Worm (Caenorhabditis elegans) whole organism, early embryonic: ENCODE results near the gene F38B7.3.

Experiments used
- B0310.2 ChIP-seq: sonication (generic microtip); optimal IDR thresholded peaks from 2 replicates; lab custom pipeline; 2016; ENCODE audit warnings: mild to moderate bottlenecking, missing genetic modification characterization, missing compliant biosample characterization
- F13C5.2 ChIP-seq: sonication (generic microtip); optimal IDR thresholded peaks from 2 replicates; lab custom pipeline; 2017; ENCODE audit warnings: mild to moderate bottlenecking, missing genetic modification characterization, inconsistent platforms, missing compliant biosample characterization
- aly-1 ChIP-seq: sonication (generic microtip); optimal IDR thresholded peaks from 2 replicates; lab custom pipeline; 2016; ENCODE audit warnings: missing genetic modification characterization, missing compliant biosample characterization
- ama-1 ChIP-seq: fragments of 150-350 bp; optimal IDR thresholded peaks from 2 replicates; lab custom pipeline; 2014
- ceh-13 ChIP-seq: fragments of 200-800 bp; sonication (Bioruptor generic); optimal IDR thresholded peaks from 2 replicates; lab custom pipeline; 2018; ENCODE audit warnings: mild to moderate bottlenecking, missing genetic modification characterization, missing compliant biosample characterization
- ceh-36 ChIP-seq: sonication (generic microtip); optimal IDR thresholded peaks from 2 replicates; lab custom pipeline; 2016; ENCODE audit warnings: missing genetic modification characterization, inconsistent platforms, missing compliant biosample characterization
- ets-7 ChIP-seq: sonication (generic microtip); optimal IDR thresholded peaks from 2 replicates; lab custom pipeline; 2016; ENCODE audit warnings: missing genotype, missing genetic modification characterization, missing compliant biosample characterization
- flt-1 ChIP-seq: fragments of 200-800 bp; sonication (Bioruptor generic); IDR thresholded peaks from 2 replicates; pipeline ENCODE4 v1.3.6; 2022; ENCODE audit warnings: missing genetic modification characterization, missing compliant biosample characterization
- hmbx-1 ChIP-seq: sonication (generic microtip); optimal IDR thresholded peaks from 2 replicates; lab custom pipeline; 2016; ENCODE audit warnings: mild to moderate bottlenecking, missing genetic modification characterization, missing compliant biosample characterization
- hmg-4 ChIP-seq: fragments of 200-800 bp; sonication (Bioruptor generic); optimal IDR thresholded peaks from 2 replicates; lab custom pipeline; 2018; ENCODE audit warnings: mild to moderate bottlenecking, missing genetic modification characterization, missing compliant biosample characterization
- hnd-1 ChIP-seq: sonication (generic microtip); optimal IDR thresholded peaks from 2 replicates; lab custom pipeline; 2016; ENCODE audit warnings: missing genetic modification characterization, missing compliant biosample characterization
- pes-1 ChIP-seq: fragments of 200-800 bp; sonication (Bioruptor generic); IDR thresholded peaks from 2 replicates; pipeline ENCODE4 v1.3.6; 2022; ENCODE audit warnings: missing genetic modification reagents, missing genetic modification characterization, missing compliant biosample characterization
- scrt-1 ChIP-seq: fragments of 200-800 bp; sonication (Bioruptor generic); IDR thresholded peaks from 2 replicates; pipeline ENCODE4 v1.3.6; 2022; ENCODE audit warnings: missing genetic modification characterization, missing compliant biosample characterization
- sea-1 ChIP-seq: fragments of 200-800 bp; sonication (Bioruptor generic); conservative IDR thresholded peaks from 2 replicates; pipeline ENCODE4 v1.3.6; 2022; ENCODE audit warnings: missing genetic modification characterization, missing compliant biosample characterization
- tbx-11 ChIP-seq: fragments of 200-800 bp; sonication (Bioruptor generic); IDR thresholded peaks from 2 replicates; pipeline ENCODE4 v1.3.6; 2022; ENCODE audit warnings: missing genetic modification characterization, missing compliant biosample characterization
- tbx-37 ChIP-seq: fragments of 200-800 bp; sonication (Bioruptor generic); conservative IDR thresholded peaks from 2 replicates; pipeline ENCODE4 v1.3.6; 2022; ENCODE audit warnings: missing genetic modification reagents, missing genetic modification characterization, missing compliant biosample characterization
- tra-4 ChIP-seq: sonication (generic microtip); optimal IDR thresholded peaks from 2 replicates; lab custom pipeline; 2017; ENCODE audit warnings: missing genetic modification characterization, missing compliant biosample characterization

F38B7.3 gene

ce11 chrV:11515145-11515544 is 33.8 kb upstream of the F38B7.3 start:
- no peak for TF ChIP-seq scrt-1 (GFP tag; lab: Robert Waterston, UW)
- no peak for TF ChIP-seq tra-4 (tag; lab: Kevin White, UChicago)
- TF ChIP-seq ceh-36, result no peak
- TF ChIP-seq ama-1 (lab: Kevin White, UChicago), result no peak
- no peak for TF ChIP-seq sea-1 (GFP tag; lab: Robert Waterston, UW)
- no peak for TF ChIP-seq flt-1 (GFP tag; lab: Robert Waterston, UW)
- TF ChIP-seq tbx-11 (GFP tag; lab: Robert Waterston, UW), result no peak
- TF ChIP-seq hmbx-1, result no peak
- TF ChIP-seq ceh-13 (GFP tag; lab: Kevin White, UChicago), result no peak

DNA sequence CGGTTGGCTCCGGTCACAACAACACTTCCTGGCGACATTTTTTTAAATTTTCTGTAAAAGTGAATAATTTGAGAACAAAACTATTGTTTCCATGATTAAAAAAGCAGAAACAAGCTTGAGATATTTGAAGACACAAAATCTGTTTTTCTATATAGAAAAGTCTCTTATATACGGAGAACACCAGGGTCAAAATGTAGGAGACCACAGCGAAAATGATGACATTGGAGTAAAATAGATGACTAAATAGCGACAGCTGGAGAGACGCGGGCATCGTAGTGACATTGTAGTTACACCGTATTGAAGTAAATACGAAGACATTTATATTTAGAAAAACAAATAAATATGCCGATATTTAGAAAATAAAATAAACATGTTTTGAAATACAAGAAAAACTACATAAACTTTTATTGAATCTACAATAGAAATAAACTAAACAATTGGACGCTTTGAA is 32.7 kb upstream of the F38B7.3 start, which contains the start of gene sdz-8:
Gene sdz-8 (minus strand): TSS at position 51 of the 451 bp plus-strand sequence.
- TF ChIP-seq sea-1 (GFP tag; lab: Robert Waterston, UW), result no peak
- no peak for TF ChIP-seq ama-1 (lab: Kevin White, UChicago)
- TF ChIP-seq tra-4 (tag; lab: Kevin White, UChicago), result no peak
- no peak for TF ChIP-seq hmbx-1
- no peak for TF ChIP-seq flt-1 (GFP tag; lab: Robert Waterston, UW)
- no peak for TF ChIP-seq ceh-36
- TF ChIP-seq F13C5.2 (tag; lab: Kevin White, UChicago), result no peak
- TF ChIP-seq hnd-1 (tag; lab: Kevin White, UChicago), result no peak
- TF ChIP-seq tbx-11 (GFP tag; lab: Robert Waterston, UW), result no peak
- no peak for TF ChIP-seq B0310.2
- TF ChIP-seq ceh-13 (GFP tag; lab: Kevin White, UChicago), result no peak
- no peak for TF ChIP-seq scrt-1 (GFP tag; lab: Robert Waterston, UW)
- no peak for TF ChIP-seq ets-7
- TF ChIP-seq aly-1, result no peak
- TF ChIP-seq hmg-4 (GFP tag; lab: Kevin White, UChicago), result no peak

DNA sequence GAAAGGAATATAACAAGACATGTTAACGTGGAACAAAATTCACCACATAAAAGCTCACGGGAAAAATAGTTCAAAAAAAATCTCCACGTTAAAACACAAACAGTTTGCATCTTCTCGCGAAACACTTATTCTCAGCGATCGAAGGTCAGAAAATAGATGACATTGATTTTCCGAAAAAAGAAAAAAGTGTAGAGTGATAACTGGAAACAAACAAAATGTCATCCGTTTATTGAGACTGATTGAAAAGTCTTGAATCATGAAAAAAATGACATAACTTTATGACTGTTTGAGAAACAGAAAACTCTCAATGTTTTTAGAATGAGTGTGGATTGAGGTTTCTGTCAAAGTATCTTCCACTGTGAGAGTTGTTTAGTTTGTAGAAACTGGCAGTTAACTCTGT is 31.1 kb upstream of the F38B7.3 start, which contains the start of gene C55A6.4:
Gene C55A6.4 (minus strand): TSS at position 101 of the 400 bp plus-strand sequence.
- TF ChIP-seq hmbx-1, result no peak
- TF ChIP-seq hmg-4 (GFP tag; lab: Kevin White, UChicago), result no peak
- TF ChIP-seq flt-1 (GFP tag; lab: Robert Waterston, UW), result no peak
- TF ChIP-seq aly-1, result no peak
- TF ChIP-seq tra-4 (tag; lab: Kevin White, UChicago), result no peak
- no peak for TF ChIP-seq scrt-1 (GFP tag; lab: Robert Waterston, UW)
- no peak for TF ChIP-seq tbx-11 (GFP tag; lab: Robert Waterston, UW)
- TF ChIP-seq ceh-13 (GFP tag; lab: Kevin White, UChicago), result no peak
- no peak for TF ChIP-seq B0310.2
- TF ChIP-seq ama-1 (lab: Kevin White, UChicago), result no peak
- TF ChIP-seq F13C5.2 (tag; lab: Kevin White, UChicago), result no peak
- no peak for TF ChIP-seq ets-7
- no peak for TF ChIP-seq hnd-1 (tag; lab: Kevin White, UChicago)
- no peak for TF ChIP-seq tbx-37
- no peak for TF ChIP-seq pes-1 (GFP tag; lab: Robert Waterston, UW)
- TF ChIP-seq sea-1 (GFP tag; lab: Robert Waterston, UW), result no peak
- TF ChIP-seq ceh-36, result no peak

DNA sequence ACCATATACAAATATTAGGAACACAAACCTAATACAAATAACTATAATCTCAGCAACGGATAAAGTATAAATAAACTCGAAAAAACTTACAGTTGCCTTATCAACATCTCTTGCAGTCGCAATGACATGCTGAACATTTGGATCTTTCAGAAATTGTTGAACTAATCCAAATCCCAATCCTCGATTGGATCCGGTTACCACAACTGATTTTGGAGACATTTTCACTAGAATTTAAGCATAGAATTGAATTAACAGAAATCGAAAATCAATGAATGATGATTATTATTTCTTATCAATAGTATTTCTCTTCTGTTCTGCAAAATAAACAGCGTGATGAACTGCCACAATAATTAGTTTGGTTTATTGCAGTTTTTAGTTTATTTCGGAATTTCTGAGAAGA is 28.7 kb upstream of the F38B7.3 start, which contains the start of the genes C55A6.11 and C55A6.7:
Gene C55A6.11 (plus strand): TSS at position 301 of the 400 bp plus-strand sequence.
Gene C55A6.7 (minus strand): TSS at position 316 of the 400 bp plus-strand sequence.
- no peak for TF ChIP-seq hnd-1 (tag; lab: Kevin White, UChicago)
- TF ChIP-seq aly-1, result no peak
- no peak for TF ChIP-seq ceh-36
- TF ChIP-seq ama-1 (lab: Kevin White, UChicago), result no peak
- no peak for TF ChIP-seq scrt-1 (GFP tag; lab: Robert Waterston, UW)
- no peak for TF ChIP-seq pes-1 (GFP tag; lab: Robert Waterston, UW)
- TF ChIP-seq sea-1 (GFP tag; lab: Robert Waterston, UW), result no peak
- no peak for TF ChIP-seq hmg-4 (GFP tag; lab: Kevin White, UChicago)
- no peak for TF ChIP-seq flt-1 (GFP tag; lab: Robert Waterston, UW)
- TF ChIP-seq F13C5.2 (tag; lab: Kevin White, UChicago), result no peak

DNA sequence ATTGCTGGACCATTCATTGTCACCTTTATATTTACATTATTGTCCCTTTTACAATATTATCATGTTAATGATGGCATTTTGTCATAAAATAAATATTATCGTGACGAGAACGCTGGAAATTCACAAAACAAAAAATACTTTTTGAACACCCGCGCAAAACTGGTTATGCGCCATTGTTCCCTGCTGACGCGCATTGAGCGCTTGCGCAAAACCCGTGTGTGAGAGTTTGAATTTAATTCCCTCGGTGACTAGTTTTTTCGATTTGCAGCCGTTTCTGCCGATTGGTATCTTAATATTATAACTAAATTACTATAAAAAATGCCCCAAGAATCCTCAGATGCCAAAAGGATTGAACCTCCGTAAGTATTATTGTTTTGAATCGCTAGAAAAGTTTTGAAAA is 27.5 kb upstream of the F38B7.3 start, which contains the start of gene pafo-1:
Gene pafo-1 (plus strand): TSS at position 256 of the 400 bp plus-strand sequence.
- no peak for TF ChIP-seq hmbx-1
- TF ChIP-seq tbx-37, result peak; percentile 61
- no peak for TF ChIP-seq tbx-11 (GFP tag; lab: Robert Waterston, UW)
- TF ChIP-seq F13C5.2 (tag; lab: Kevin White, UChicago), result peak; percentile 83
- TF ChIP-seq ets-7, result no peak
- 0 out of 2 replicates have a peak, but pooled peaks have one; percentile 23 for TF ChIP-seq flt-1 (GFP tag; lab: Robert Waterston, UW)
- peak; percentile 27 for TF ChIP-seq hmg-4 (GFP tag; lab: Kevin White, UChicago)
- TF ChIP-seq ceh-36, result peak; percentile 40
- 0 out of 2 replicates have a peak, but pooled peaks have one; percentile 23 for TF ChIP-seq sea-1 (GFP tag; lab: Robert Waterston, UW)
- no peak for TF ChIP-seq ama-1 (lab: Kevin White, UChicago)
- TF ChIP-seq pes-1 (GFP tag; lab: Robert Waterston, UW), result no peak

DNA sequence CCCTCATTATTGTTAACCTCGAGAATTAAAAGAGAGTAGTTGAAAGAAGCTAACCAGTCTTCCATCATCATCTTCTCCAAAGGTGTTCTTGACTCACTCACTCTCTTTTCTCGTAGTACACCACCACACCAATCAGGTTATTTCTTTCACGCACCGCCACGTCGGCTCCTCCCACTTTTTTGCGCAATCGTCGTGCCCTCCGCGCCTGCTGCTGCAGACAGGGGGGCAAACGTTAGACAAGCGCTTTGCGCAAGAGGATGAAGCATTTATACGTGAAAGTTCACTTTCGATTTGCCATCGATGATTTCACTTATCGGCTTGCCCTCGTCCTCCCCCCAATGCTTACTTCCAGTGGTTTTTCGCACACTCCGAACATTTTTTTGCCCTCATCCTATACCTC is 23.6 kb upstream of the F38B7.3 start:
- no peak for TF ChIP-seq sea-1 (GFP tag; lab: Robert Waterston, UW)
- TF ChIP-seq tbx-37, result no peak
- TF ChIP-seq F13C5.2 (tag; lab: Kevin White, UChicago), result no peak
- no peak for TF ChIP-seq aly-1
- TF ChIP-seq ceh-36, result no peak
- no peak for TF ChIP-seq tbx-11 (GFP tag; lab: Robert Waterston, UW)
- TF ChIP-seq ceh-13 (GFP tag; lab: Kevin White, UChicago), result no peak
- no peak for TF ChIP-seq pes-1 (GFP tag; lab: Robert Waterston, UW)
- no peak for TF ChIP-seq ama-1 (lab: Kevin White, UChicago)
- no peak for TF ChIP-seq hmbx-1
- TF ChIP-seq hmg-4 (GFP tag; lab: Kevin White, UChicago), result no peak
- no peak for TF ChIP-seq flt-1 (GFP tag; lab: Robert Waterston, UW)
- TF ChIP-seq scrt-1 (GFP tag; lab: Robert Waterston, UW), result no peak
- TF ChIP-seq ets-7, result no peak

- TF ChIP-seq hmg-4 (GFP tag; lab: Kevin White, UChicago), result no peak
Observed at ce11 chrV:11526927-11527491, 21.9 kb upstream of the F38B7.3 start.
